Worm (Caenorhabditis elegans) whole organism, L4 larva: ENCODE results near the gene F01G10.9.

Experiments used
- D1046.2 ChIP-seq: fragments of 200-800 bp; sonication (Bioruptor generic); IDR thresholded peaks from 2 replicates; pipeline ENCODE4 v1.3.6; 2022; ENCODE audit warnings: missing genetic modification characterization, missing compliant biosample characterization
- F49E8.2 ChIP-seq: sonication (generic microtip); optimal IDR thresholded peaks from 2 replicates; lab custom pipeline; 2016; ENCODE audit warnings: missing compliant biosample characterization, mild to moderate bottlenecking, missing genetic modification characterization, borderline replicate concordance
- R02D3.7 ChIP-seq: fragments of 150-350 bp; sonication (generic microtip); optimal IDR thresholded peaks from 3 replicates; lab custom pipeline; 2014; ENCODE audit warnings: missing biosample characterization, missing genetic modification characterization
- T20F7.1 ChIP-seq: fragments of 200-800 bp; sonication (Bioruptor generic); optimal IDR thresholded peaks from 2 replicates; lab custom pipeline; 2018; ENCODE audit warnings: mild to moderate bottlenecking, missing genetic modification characterization, missing compliant biosample characterization
- T26A8.4 ChIP-seq: fragments of 200-800 bp; sonication (Bioruptor generic); IDR thresholded peaks from 2 replicates; pipeline ENCODE4 v1.3.6; 2022; ENCODE audit warnings: missing genetic modification characterization, missing compliant biosample characterization
- Y105C5A.15 ChIP-seq: fragments of 200-800 bp; sonication (Bioruptor generic); IDR thresholded peaks from 2 replicates; pipeline ENCODE4 v1.3.6; 2022; ENCODE audit warnings: missing genetic modification characterization, missing compliant biosample characterization
- Y5F2A.4 ChIP-seq: fragments of 200-800 bp; sonication (Bioruptor generic); optimal IDR thresholded peaks from 2 replicates; lab custom pipeline; 2018; ENCODE audit warnings: mild to moderate bottlenecking, missing genetic modification characterization, missing compliant biosample characterization
- Y75B8A.6 ChIP-seq: fragments of 200-800 bp; sonication (Bioruptor generic); IDR thresholded peaks from 2 replicates; pipeline ENCODE4 v1.3.6; 2022; ENCODE audit warnings: missing genetic modification reagents, missing genetic modification characterization, missing compliant biosample characterization
- ZK337.2 ChIP-seq: fragments of 200-800 bp; sonication (Bioruptor generic); IDR thresholded peaks from 2 replicates; pipeline ENCODE4 v1.3.6; 2022; ENCODE audit warnings: missing genetic modification reagents, missing genetic modification characterization, missing compliant biosample characterization
- aha-1 ChIP-seq: fragments of 150-350 bp; peaks from one replicate; lab custom pipeline; 2014; ENCODE audit warnings: missing biosample characterization, missing genetic modification characterization
- aly-2 ChIP-seq: sonication (generic microtip); optimal IDR thresholded peaks from 2 replicates; lab custom pipeline; 2018; ENCODE audit warnings: missing biosample characterization, missing genetic modification characterization
- ceh-20 ChIP-seq: fragments of 200-800 bp; sonication (Bioruptor generic); IDR thresholded peaks from 2 replicates; pipeline ENCODE4 v1.3.6; 2022; ENCODE audit warnings: missing genetic modification reagents, missing genetic modification characterization, missing compliant biosample characterization
- ceh-82 ChIP-seq: sonication (generic microtip); optimal IDR thresholded peaks from 2 replicates; lab custom pipeline; 2017; ENCODE audit warnings: missing biosample characterization, missing genetic modification characterization
- cey-2 ChIP-seq: sonication (generic microtip); optimal IDR thresholded peaks from 3 replicates; lab custom pipeline; 2017; ENCODE audit warnings: missing genetic modification characterization, mild to moderate bottlenecking, missing compliant biosample characterization, antibody characterized with exemption, borderline replicate concordance; ENCODE audit not compliant: insufficient read depth
- daf-16 ChIP-seq, 3 experiments: sonication (generic microtip); optimal IDR thresholded peaks; 2 replicates each; lab custom pipeline; 2016 to 2017; ENCODE audit warnings: missing genetic modification characterization in 3 of 3, missing genetic modification reagents in 3 of 3, mild to moderate bottlenecking in 2 of 3, missing compliant biosample characterization in 2 of 3, missing biosample characterization in 1 of 3, moderate library complexity in 1 of 3
- daf-19 ChIP-seq: fragments of 200-800 bp; sonication (Bioruptor generic); conservative IDR thresholded peaks from 2 replicates; pipeline ENCODE4 v1.3.6; 2022; ENCODE audit warnings: missing genetic modification characterization, missing compliant biosample characterization
- dmd-6 ChIP-seq: fragments of 200-800 bp; sonication (Bioruptor generic); IDR thresholded peaks from 2 replicates; pipeline ENCODE4 v1.3.6; 2022; ENCODE audit warnings: missing genetic modification reagents, missing genetic modification characterization, missing compliant biosample characterization
- dmd-8 ChIP-seq: fragments of 200-800 bp; sonication (Bioruptor generic); IDR thresholded peaks from 2 replicates; pipeline ENCODE4 v1.3.6; 2022; ENCODE audit warnings: missing genetic modification characterization, missing compliant biosample characterization
- dmd-9 ChIP-seq: fragments of 200-800 bp; sonication (Bioruptor generic); IDR thresholded peaks from 2 replicates; pipeline ENCODE4 v1.3.6; 2022; ENCODE audit warnings: missing genetic modification reagents, missing genetic modification characterization, missing compliant biosample characterization
- dve-1 ChIP-seq: sonication (generic microtip); optimal IDR thresholded peaks from 2 replicates; lab custom pipeline; 2017; ENCODE audit warnings: antibody characterized with exemption, mild to moderate bottlenecking, missing genetic modification characterization, missing compliant biosample characterization; ENCODE audit not compliant: insufficient read depth
- egl-27 ChIP-seq: sonication (generic microtip); optimal IDR thresholded peaks from 3 replicates; lab custom pipeline; 2017; ENCODE audit warnings: missing biosample characterization, missing genetic modification reagents, missing genetic modification characterization
- egl-43 ChIP-seq: fragments of 200-800 bp; sonication (Bioruptor generic); IDR thresholded peaks from 2 replicates; pipeline ENCODE4 v1.3.6; 2022; ENCODE audit warnings: missing genetic modification reagents, missing genetic modification characterization, missing compliant biosample characterization
- hlh-11 ChIP-seq: fragments of 200-800 bp; sonication (Bioruptor generic); optimal IDR thresholded peaks from 2 replicates; lab custom pipeline; 2018; ENCODE audit warnings: mild to moderate bottlenecking, missing genetic modification characterization, missing compliant biosample characterization
- hlh-30 ChIP-seq: sonication (generic microtip); optimal IDR thresholded peaks from 2 replicates; lab custom pipeline; 2017; ENCODE audit warnings: antibody characterized with exemption, mild to moderate bottlenecking, missing genetic modification characterization, missing compliant biosample characterization; ENCODE audit not compliant: insufficient read depth
- hmg-1.1 ChIP-seq: fragments of 200-800 bp; sonication (Bioruptor generic); IDR thresholded peaks from 2 replicates; pipeline ENCODE4 v1.3.6; 2022; ENCODE audit warnings: missing genetic modification reagents, missing genetic modification characterization, missing compliant biosample characterization
- lin-13 ChIP-seq: fragments of 150-350 bp; optimal IDR thresholded peaks from 2 replicates; lab custom pipeline; 2014; ENCODE audit warnings: missing biosample characterization, missing genetic modification reagents, missing genetic modification characterization
- lin-39 ChIP-seq: fragments of 150-350 bp; optimal IDR thresholded peaks from 2 replicates; lab custom pipeline; 2014; ENCODE audit warnings: missing biosample characterization, missing genetic modification reagents, missing genetic modification characterization
- mep-1 ChIP-seq: fragments of 150-350 bp; sonication (generic microtip); optimal IDR thresholded peaks from 3 replicates; lab custom pipeline; 2014; ENCODE audit warnings: missing biosample characterization, missing genetic modification characterization
- mes-2 ChIP-seq: sonication (generic microtip); optimal IDR thresholded peaks from 2 replicates; lab custom pipeline; 2016; ENCODE audit warnings: missing genotype, mild to moderate bottlenecking, missing genetic modification characterization, missing compliant biosample characterization; ENCODE audit not compliant: poor library complexity, severe bottlenecking
- mxl-3 ChIP-seq: fragments of 200-800 bp; sonication (Bioruptor generic); optimal IDR thresholded peaks from 2 replicates; lab custom pipeline; 2018; ENCODE audit warnings: mild to moderate bottlenecking, missing genetic modification characterization, missing compliant biosample characterization
- nhr-10 ChIP-seq: fragments of 150-350 bp; optimal IDR thresholded peaks from 2 replicates; lab custom pipeline; 2014; ENCODE audit warnings: missing biosample characterization, missing genetic modification characterization
- nhr-111 ChIP-seq: fragments of 200-800 bp; sonication (Bioruptor generic); optimal IDR thresholded peaks from 2 replicates; lab custom pipeline; 2018; ENCODE audit warnings: mild to moderate bottlenecking, missing genetic modification characterization, missing compliant biosample characterization
- nhr-237 ChIP-seq: sonication (generic microtip); optimal IDR thresholded peaks from 2 replicates; lab custom pipeline; 2017; ENCODE audit warnings: missing biosample characterization, missing genetic modification characterization
- nhr-25 ChIP-seq: sonication (generic microtip); optimal IDR thresholded peaks from 2 replicates; lab custom pipeline; 2017; ENCODE audit warnings: missing genetic modification characterization, mild to moderate bottlenecking, missing compliant biosample characterization, antibody characterized with exemption, moderate library complexity, borderline replicate concordance; ENCODE audit not compliant: insufficient read depth
- nhr-28 ChIP-seq: fragments of 150-350 bp; optimal IDR thresholded peaks from 2 replicates; lab custom pipeline; 2014; ENCODE audit warnings: missing biosample characterization, missing genetic modification characterization
- nhr-48 ChIP-seq: sonication (generic microtip); optimal IDR thresholded peaks from 2 replicates; lab custom pipeline; 2016; ENCODE audit warnings: mild to moderate bottlenecking, missing genetic modification characterization, missing compliant biosample characterization
- nhr-77 ChIP-seq: fragments of 150-350 bp; optimal IDR thresholded peaks from 2 replicates; lab custom pipeline; 2014; ENCODE audit warnings: missing biosample characterization, missing genetic modification characterization
- pha-4 ChIP-seq, 2 experiments: fragments of 150-350 bp in 1 of 2; fragments of 200-800 bp in 1 of 2; sonication (Bioruptor generic) in 1 of 2; IDR thresholded peaks in 1 of 2; optimal IDR thresholded peaks in 1 of 2; 2 replicates each; pipeline versions ENCODE4 v1.3.6 to Lab custom; 2014 to 2022; ENCODE audit warnings: missing genetic modification characterization in 2 of 2, missing genetic modification reagents in 2 of 2, missing biosample characterization in 1 of 2, missing compliant biosample characterization in 1 of 2
- php-3 ChIP-seq: fragments of 200-800 bp; sonication (Bioruptor generic); IDR thresholded peaks from 2 replicates; pipeline ENCODE4 v1.3.6; 2022; ENCODE audit warnings: missing genetic modification reagents, missing genetic modification characterization, missing compliant biosample characterization
- sdz-12 ChIP-seq: fragments of 200-800 bp; sonication (Bioruptor generic); optimal IDR thresholded peaks from 2 replicates; lab custom pipeline; 2018; ENCODE audit warnings: mild to moderate bottlenecking, missing genetic modification characterization, missing compliant biosample characterization
- snpc-1.2 ChIP-seq: fragments of 200-800 bp; sonication (Bioruptor generic); IDR thresholded peaks from 2 replicates; pipeline ENCODE4 v1.3.6; 2022; ENCODE audit warnings: missing genetic modification reagents, missing genetic modification characterization, missing compliant biosample characterization
- snpc-4 ChIP-seq: fragments of 150-350 bp; optimal IDR thresholded peaks from 2 replicates; lab custom pipeline; 2014; ENCODE audit warnings: missing biosample characterization, missing genetic modification characterization
- spr-1 ChIP-seq: sonication (generic microtip); optimal IDR thresholded peaks from 2 replicates; lab custom pipeline; 2016; ENCODE audit warnings: mild to moderate bottlenecking, missing genetic modification characterization, missing compliant biosample characterization
- unc-130 ChIP-seq: sonication (generic microtip); optimal IDR thresholded peaks from 2 replicates; lab custom pipeline; 2016; ENCODE audit warnings: missing genetic modification reagents, missing genetic modification characterization, missing compliant biosample characterization
- unc-62 ChIP-seq, 3 experiments: fragments of 150-350 bp in 1 of 3; sonication (generic microtip); optimal IDR thresholded peaks in 2 of 3; peaks in 1 of 3; 1 replicate in 1 of 3; 2 replicates in 2 of 3; lab custom pipeline; 2014 to 2017; ENCODE audit warnings: missing biosample characterization in 3 of 3, missing genetic modification characterization in 3 of 3, missing genetic modification reagents in 3 of 3, missing genotype in 1 of 3
- zip-11 ChIP-seq: fragments of 200-800 bp; sonication (Bioruptor generic); IDR thresholded peaks from 2 replicates; pipeline ENCODE4 v1.3.6; 2022; ENCODE audit warnings: missing genetic modification characterization, missing compliant biosample characterization
- ztf-11 ChIP-seq: fragments of 150-350 bp; optimal IDR thresholded peaks from 2 replicates; lab custom pipeline; 2014; ENCODE audit warnings: missing biosample characterization, missing genetic modification characterization

F01G10.9 gene

ce11 chrIV:10251261-10251660 lies 8.2 kb downstream of the F01G10.9 start:
- TF ChIP-seq ZK337.2 (GFP tag; lab: Robert Waterston, UW), result no peak
- peak; percentile 27 for TF ChIP-seq nhr-28 (tag; lab: Kevin White, UChicago)
- no peak for TF ChIP-seq zip-11
- no peak for TF ChIP-seq mxl-3
- TF ChIP-seq Y5F2A.4 (GFP tag; lab: Kevin White, UChicago), result no peak
- no peak for TF ChIP-seq daf-16 (GFP tag; optimal IDR thresholded peaks at IDR 0.05; lab: Kevin White, UChicago)
- TF ChIP-seq daf-16 (tag; optimal IDR thresholded peaks at IDR 0.05; lab: Kevin White, UChicago), result peak; percentile 33
- TF ChIP-seq dmd-9 (GFP tag; lab: Robert Waterston, UW), result no peak

- TF ChIP-seq mep-1 (tag; lab: Kevin White, UChicago) (no peak), R02D3.7 (no peak), mes-2 (tag; lab: Kevin White, UChicago) (no peak), unc-62 (GFP tag; optimal IDR thresholded peaks at IDR 0.05 in 1 of 2; lab: Kevin White, UChicago) (peak in 1 of 2 experiments; percentile 12), unc-62 (tag; optimal IDR thresholded peaks at IDR 0.05; lab: Kevin White, UChicago) (no peak), nhr-25 (no peak), snpc-1.2 (GFP tag; lab: Robert Waterston, UW) (no peak), hlh-11 (tag; lab: Kevin White, UChicago) (peak; percentile 65), ztf-11 (tag; lab: Kevin White, UChicago) (no peak), egl-43 (GFP tag; lab: Robert Waterston, UW) (no peak), T20F7.1 (GFP tag; lab: Kevin White, UChicago) (no peak), dve-1 (tag; lab: Kevin White, UChicago) (peak; percentile 77), zip-11 (no peak), nhr-111 (GFP tag; lab: Kevin White, UChicago) (no peak), dmd-6 (GFP tag; lab: Robert Waterston, UW) (peak; percentile 52), T26A8.4 (GFP tag; lab: Robert Waterston, UW) (no peak), Y105C5A.15 (GFP tag; lab: Robert Waterston, UW) (no peak), ceh-20 (GFP tag; lab: Robert Waterston, UW) (no peak), nhr-10 (tag; lab: Kevin White, UChicago) (no peak), dmd-8 (no peak), lin-13 (GFP tag; lab: Kevin White, UChicago) (no peak), aha-1 (tag; lab: Kevin White, UChicago) (peak; percentile 74), D1046.2 (GFP tag; lab: Robert Waterston, UW) (no peak), hlh-30 (peak; percentile 81), lin-39 (tag; lab: Kevin White, UChicago) (no peak), snpc-4 (tag; lab: Kevin White, UChicago) (no peak), nhr-237 (tag; lab: Kevin White, UChicago) (no peak), egl-27 (no peak), Y5F2A.4 (GFP tag; lab: Kevin White, UChicago) (no peak), daf-19 (GFP tag; lab: Robert Waterston, UW) (no peak), pha-4 (GFP tag; IDR thresholded peaks at IDR 0.05; lab: Robert Waterston, UW) (no peak), pha-4 (tag; optimal IDR thresholded peaks at IDR 0.05; lab: Kevin White, UChicago) (no peak), hmg-1.1 (GFP tag; lab: Robert Waterston, UW) (no peak), mxl-3 (no peak), php-3 (GFP tag; lab: Robert Waterston, UW) (peak; percentile 49; the same call in 1 of the 2 replicates), nhr-48 (tag; lab: Kevin White, UChicago) (peak; percentile 20), F49E8.2 (tag; lab: Kevin White, UChicago) (no peak), ceh-82 (no peak), aly-2 (tag; lab: Kevin White, UChicago) (no peak), cey-2 (tag; lab: Kevin White, UChicago) (no peak), sdz-12 (GFP tag; lab: Kevin White, UChicago) (no peak), nhr-77 (peak; percentile 30), unc-130 (GFP tag; lab: Kevin White, UChicago) (no peak), Y75B8A.6 (GFP tag; lab: Robert Waterston, UW) (no peak), spr-1 (tag; lab: Kevin White, UChicago) (no peak)
Observed at ce11 chrIV:10250577-10251075, 8.8 kb downstream of the F01G10.9 start, which contains the start of gene daf-14. Gene daf-14 (plus strand): TSS chrIV:10250627.
